Fruit fly (Drosophila melanogaster) whole organism: ENCODE measurements around the gene CG6847.

ENCODE experiments used
- CG8478 ChIP-seq: fragments of >200 bp; optimal IDR thresholded peaks from 2 replicates; lab custom pipeline; 2018; ENCODE audit warnings: inconsistent platforms
- Dll ChIP-seq: fragments of >200 bp; optimal IDR thresholded peaks from 2 replicates; lab custom pipeline; 2017
- EcR ChIP-seq, 2 experiments: fragments of >200 bp; optimal IDR thresholded peaks; 2 replicates each; lab custom pipeline; 2017; ENCODE audit warnings: missing biosample characterization in 2 of 2, missing genetic modification characterization in 2 of 2, missing genetic modification reagents in 2 of 2
- pan ChIP-seq: fragments of >200 bp; optimal IDR thresholded peaks from 2 replicates; lab custom pipeline; 2017
- psq ChIP-seq: fragments of >200 bp; optimal IDR thresholded peaks from 2 replicates; lab custom pipeline; 2017

DNA sequence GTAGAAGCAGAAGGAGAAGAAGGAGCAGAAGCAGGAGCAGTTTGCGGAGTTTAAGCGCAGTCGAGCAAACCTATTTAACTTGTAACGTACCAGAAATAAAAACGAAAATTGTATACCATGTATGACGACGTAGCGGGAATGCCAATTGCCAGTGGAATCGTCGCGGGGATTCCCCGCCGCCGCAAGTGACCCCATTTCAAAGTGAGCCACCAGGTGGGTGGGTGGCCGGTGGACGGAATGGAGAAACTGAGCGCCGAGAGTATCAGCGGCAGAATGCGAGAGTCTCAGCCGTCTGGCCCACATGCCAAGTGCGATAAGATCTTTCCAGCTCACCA, 689 bp upstream of the CG6847 start:
- TF ChIP-seq pan (lab: Kevin White, UChicago), result no peak
- no peak for TF ChIP-seq EcR (GFP tag; optimal IDR thresholded peaks at IDR 0.05; lab: Kevin White, UChicago)
- peak; percentile 3 for TF ChIP-seq Dll (lab: Kevin White, UChicago)
- TF ChIP-seq CG8478 (lab: Kevin White, UChicago), result no peak
- TF ChIP-seq psq (lab: Kevin White, UChicago), result no peak
